Fruit fly (Drosophila melanogaster) whole organism, prepupa: ENCODE data around the gene CG34434.

ENCODE experiments used
- Blimp-1 ChIP-seq: fragments of 200-800 bp; sonication (Bioruptor generic); optimal IDR thresholded peaks from 3 replicates; lab custom pipeline; 2017; ENCODE audit warnings: missing biosample characterization, missing genetic modification characterization, mild to moderate bottlenecking, moderate library complexity, missing genetic modification reagents
- CG10631 ChIP-seq: fragments of 200-800 bp; sonication (Bioruptor generic); optimal IDR thresholded peaks from 2 replicates; lab custom pipeline; 2016; ENCODE audit warnings: missing biosample characterization, missing genetic modification characterization
- CG10669 ChIP-seq: fragments of 200-800 bp; sonication (Bioruptor generic); optimal IDR thresholded peaks from 3 replicates; lab custom pipeline; 2018; ENCODE audit warnings: missing biosample characterization, mild to moderate bottlenecking, missing genetic modification characterization, moderate library complexity
- CG11294 ChIP-seq: fragments of 200-800 bp; sonication (Bioruptor generic); IDR thresholded peaks from 2 replicates; pipeline ENCODE4 v1.3.6; 2022; ENCODE audit warnings: missing biosample characterization, missing genetic modification characterization
- CG11762 ChIP-seq: fragments of 200-800 bp; sonication (Bioruptor generic); optimal IDR thresholded peaks from 3 replicates; lab custom pipeline; 2016; ENCODE audit warnings: missing biosample characterization, missing genetic modification characterization; ENCODE audit not compliant: insufficient read depth
- CG15336 ChIP-seq: fragments of 200-800 bp; sonication (Bioruptor generic); IDR thresholded peaks from 2 replicates; pipeline ENCODE4 v1.3.6; 2022; ENCODE audit warnings: missing biosample characterization, missing genetic modification characterization
- CG1621 ChIP-seq: fragments of 200-800 bp; sonication (Bioruptor generic); optimal IDR thresholded peaks from 3 replicates; lab custom pipeline; 2018; ENCODE audit warnings: missing biosample characterization, mild to moderate bottlenecking, missing genetic modification characterization
- CG31627 ChIP-seq: fragments of 200-800 bp; sonication (Bioruptor generic); optimal IDR thresholded peaks from 3 replicates; lab custom pipeline; 2016; ENCODE audit warnings: missing biosample characterization, missing genetic modification characterization
- CG32006 ChIP-seq: fragments of 200-800 bp; sonication (Bioruptor generic); optimal IDR thresholded peaks from 3 replicates; lab custom pipeline; 2017; ENCODE audit warnings: missing biosample characterization, mild to moderate bottlenecking, missing genetic modification characterization
- CG34406 ChIP-seq: fragments of 200-800 bp; sonication (Bioruptor generic); optimal IDR thresholded peaks from 3 replicates; lab custom pipeline; 2016; ENCODE audit warnings: missing biosample characterization, missing genetic modification characterization
- CG4318 ChIP-seq: fragments of 200-800 bp; sonication (Bioruptor generic); optimal IDR thresholded peaks from 3 replicates; lab custom pipeline; 2017; ENCODE audit warnings: missing biosample characterization, mild to moderate bottlenecking, missing genetic modification characterization
- CG6163 ChIP-seq: fragments of 200-800 bp; sonication (Bioruptor generic); IDR thresholded peaks from 3 replicates; pipeline ENCODE4 v1.3.6; 2022; ENCODE audit warnings: missing biosample characterization, missing genetic modification characterization
- CG6792 ChIP-seq: fragments of 200-800 bp; sonication (Bioruptor generic); optimal IDR thresholded peaks from 3 replicates; lab custom pipeline; 2016; ENCODE audit warnings: missing biosample characterization, missing genetic modification characterization
- CG6854 ChIP-seq: fragments of 200-800 bp; sonication (Bioruptor generic); optimal IDR thresholded peaks from 2 replicates; lab custom pipeline; 2017; ENCODE audit warnings: missing biosample characterization, mild to moderate bottlenecking, missing genetic modification characterization
- CG7368 ChIP-seq: fragments of 200-800 bp; sonication (Bioruptor generic); optimal IDR thresholded peaks from 3 replicates; lab custom pipeline; 2016; ENCODE audit warnings: missing biosample characterization, missing genetic modification characterization
- CG8319 ChIP-seq: fragments of 200-800 bp; sonication (Bioruptor generic); optimal IDR thresholded peaks from 3 replicates; lab custom pipeline; 2016; ENCODE audit warnings: missing biosample characterization, missing genetic modification characterization
- CG9139 ChIP-seq: fragments of 200-800 bp; sonication (Bioruptor generic); optimal IDR thresholded peaks from 3 replicates; lab custom pipeline; 2017; ENCODE audit warnings: missing biosample characterization, mild to moderate bottlenecking, missing genetic modification characterization
- Eip78C ChIP-seq: fragments of 200-800 bp; sonication (Bioruptor generic); peaks from one replicate; lab custom pipeline; 2016; ENCODE audit warnings: missing biosample characterization, missing genetic modification characterization
- Ets21C ChIP-seq: fragments of 200-800 bp; sonication (Bioruptor generic); optimal IDR thresholded peaks from 3 replicates; lab custom pipeline; 2016; ENCODE audit warnings: missing biosample characterization, missing genetic modification characterization
- Ets96B ChIP-seq: fragments of 200-800 bp; optimal IDR thresholded peaks from 2 replicates; lab custom pipeline; 2019; ENCODE audit warnings: missing biosample characterization, mild to moderate bottlenecking, missing genetic modification characterization, moderate library complexity
- Gug ChIP-seq: fragments of 200-800 bp; sonication (Bioruptor generic); IDR thresholded peaks from 2 replicates; pipeline ENCODE4 v1.3.6; 2022; ENCODE audit warnings: missing biosample characterization, missing genetic modification characterization
- Hr39 ChIP-seq: fragments of 200-800 bp; sonication (Bioruptor generic); optimal IDR thresholded peaks from 2 replicates; lab custom pipeline; 2016; ENCODE audit warnings: missing biosample characterization, missing genetic modification characterization
- Hr4 ChIP-seq: fragments of 200-800 bp; sonication (Bioruptor generic); optimal IDR thresholded peaks from 3 replicates; lab custom pipeline; 2016; ENCODE audit warnings: missing biosample characterization, missing genetic modification characterization
- Smox ChIP-seq: fragments of 200-800 bp; sonication (Bioruptor generic); optimal IDR thresholded peaks from 3 replicates; lab custom pipeline; 2016; ENCODE audit warnings: missing biosample characterization, missing genetic modification characterization
- Sox102F ChIP-seq: fragments of 200-800 bp; sonication (Bioruptor generic); optimal IDR thresholded peaks from 2 replicates; lab custom pipeline; 2016; ENCODE audit warnings: missing biosample characterization, mild to moderate bottlenecking, missing genetic modification characterization
- Sox14 ChIP-seq: fragments of 200-800 bp; sonication (Bioruptor generic); optimal IDR thresholded peaks from 3 replicates; lab custom pipeline; 2016; ENCODE audit warnings: missing biosample characterization, missing genetic modification characterization
- achi ChIP-seq: fragments of 200-800 bp; sonication (Bioruptor generic); optimal IDR thresholded peaks from 3 replicates; lab custom pipeline; 2016; ENCODE audit warnings: missing biosample characterization, missing genetic modification characterization
- dac ChIP-seq: fragments of 200-800 bp; sonication (Bioruptor generic); optimal IDR thresholded peaks from 2 replicates; lab custom pipeline; 2017; ENCODE audit warnings: missing biosample characterization, mild to moderate bottlenecking, missing genetic modification characterization
- esn ChIP-seq: fragments of 200-800 bp; sonication (Bioruptor generic); optimal IDR thresholded peaks from 2 replicates; lab custom pipeline; 2016; ENCODE audit warnings: missing biosample characterization, mild to moderate bottlenecking, missing genetic modification characterization, moderate library complexity
- fd59A ChIP-seq: fragments of 200-800 bp; sonication (Bioruptor generic); optimal IDR thresholded peaks from 2 replicates; lab custom pipeline; 2017; ENCODE audit warnings: missing biosample characterization, mild to moderate bottlenecking, missing genetic modification characterization, missing genetic modification reagents
- fd85E ChIP-seq: fragments of 200-800 bp; sonication (Bioruptor generic); optimal IDR thresholded peaks from 3 replicates; lab custom pipeline; 2016; ENCODE audit warnings: missing biosample characterization, missing genetic modification characterization
- fkh ChIP-seq: fragments of 200-800 bp; sonication (Bioruptor generic); optimal IDR thresholded peaks from 3 replicates; lab custom pipeline; 2017; ENCODE audit warnings: missing biosample characterization, mild to moderate bottlenecking, missing genetic modification characterization, moderate library complexity
- lz ChIP-seq: fragments of 200-800 bp; sonication (Bioruptor generic); optimal IDR thresholded peaks from 3 replicates; lab custom pipeline; 2016; ENCODE audit warnings: missing biosample characterization, missing genetic modification characterization
- pdm3 ChIP-seq: fragments of 200-800 bp; sonication (Bioruptor generic); optimal IDR thresholded peaks from 3 replicates; lab custom pipeline; 2016; ENCODE audit warnings: missing biosample characterization, missing genetic modification characterization
- ss ChIP-seq, 2 experiments: fragments of 200-800 bp; sonication (Bioruptor generic); optimal IDR thresholded peaks; 2 replicates in 1 of 2; 3 replicates in 1 of 2; lab custom pipeline; 2017 to 2018; ENCODE audit warnings: mild to moderate bottlenecking in 2 of 2, missing biosample characterization in 2 of 2, missing genetic modification characterization in 2 of 2, moderate library complexity in 1 of 2
- svp ChIP-seq: fragments of 200-800 bp; sonication (Bioruptor generic); peaks from one replicate; lab custom pipeline; 2016; ENCODE audit warnings: missing biosample characterization, missing genetic modification characterization
- vri ChIP-seq: fragments of 200-800 bp; sonication (Bioruptor generic); optimal IDR thresholded peaks from 3 replicates; lab custom pipeline; 2016; ENCODE audit warnings: missing biosample characterization, mild to moderate bottlenecking, missing genetic modification characterization

Gene CG34434

dm6 chrX:5608472-5608871 is 7.7 kb downstream of the CG34434 start (continued):
- TF ChIP-seq Ets96B, result no peak
- TF ChIP-seq fkh (GFP tag; lab: Kevin White, UChicago), result no peak
- TF ChIP-seq vri (GFP tag; lab: Kevin White, UChicago), result no peak
- peak; percentile 67 for TF ChIP-seq CG31627 (GFP tag; lab: Kevin White, UChicago)
- no peak for TF ChIP-seq fd59A (GFP tag; lab: Kevin White, UChicago)
- no peak for TF ChIP-seq CG9139 (GFP tag; lab: Kevin White, UChicago)
- peak; percentile 79 for TF ChIP-seq Hr39 (GFP tag; lab: Kevin White, UChicago)
- TF ChIP-seq svp (GFP tag; lab: Kevin White, UChicago), result peak; percentile 89
- peak; percentile 48 for TF ChIP-seq achi (GFP tag; lab: Kevin White, UChicago)
- peak; percentile 76 for TF ChIP-seq lz (GFP tag; lab: Kevin White, UChicago)
- peak; percentile 68 for TF ChIP-seq Eip78C (GFP tag; lab: Kevin White, UChicago)
- TF ChIP-seq CG10669 (GFP tag; lab: Kevin White, UChicago), result no peak
- TF ChIP-seq CG11294 (GFP tag; lab: Robert Waterston, UW), result no peak
- peak; percentile 53 for TF ChIP-seq pdm3 (GFP tag; lab: Kevin White, UChicago)
- TF ChIP-seq dac (GFP tag; lab: Kevin White, UChicago), result peak; percentile 53
- TF ChIP-seq CG6854 (GFP tag; lab: Kevin White, UChicago), result no peak
- peak; percentile 26 for TF ChIP-seq Sox14 (GFP tag; lab: Kevin White, UChicago)
- no peak for TF ChIP-seq CG1621 (tag; lab: Kevin White, UChicago)
- no peak for TF ChIP-seq CG8319 (GFP tag; lab: Kevin White, UChicago)
- TF ChIP-seq CG7368 (GFP tag; lab: Kevin White, UChicago), result peak; percentile 26
- TF ChIP-seq, all 60 proteins: peak for 32

- TF ChIP-seq ss (GFP tag; optimal IDR thresholded peaks at IDR 0.05; lab: Kevin White, UChicago) (no peak), CG9139 (GFP tag; lab: Kevin White, UChicago) (no peak), svp (GFP tag; lab: Kevin White, UChicago) (no peak), CG32006 (GFP tag; lab: Kevin White, UChicago) (no peak), CG4318 (GFP tag; lab: Kevin White, UChicago) (no peak), Blimp-1 (GFP tag; lab: Kevin White, UChicago) (no peak), CG31627 (GFP tag; lab: Kevin White, UChicago) (no peak), CG6163 (GFP tag; lab: Robert Waterston, UW) (no peak)
Observed at dm6 chrX:5607647-5608046, 8.5 kb downstream of the CG34434 start.

dm6 chrX:5606324-5606723 is 9.8 kb downstream of the CG34434 start:
- TF ChIP-seq Hr4 (GFP tag; lab: Kevin White, UChicago) (no peak), CG34406 (no peak), CG1621 (tag; lab: Kevin White, UChicago) (no peak), esn (GFP tag; lab: Kevin White, UChicago) (no peak), CG8319 (GFP tag; lab: Kevin White, UChicago) (no peak), CG6163 (GFP tag; lab: Robert Waterston, UW) (no peak), fkh (GFP tag; lab: Kevin White, UChicago) (no peak), CG6792 (no peak), Sox102F (GFP tag; lab: Kevin White, UChicago) (no peak), CG15336 (no peak), fd85E (GFP tag; lab: Kevin White, UChicago) (no peak), Blimp-1 (GFP tag; lab: Kevin White, UChicago) (no peak), CG11762 (GFP tag; lab: Kevin White, UChicago) (no peak), CG31627 (GFP tag; lab: Kevin White, UChicago) (no peak), Ets96B (no peak), Smox (no peak), CG7368 (GFP tag; lab: Kevin White, UChicago) (no peak), Ets21C (no peak), Gug (GFP tag; lab: Robert Waterston, UW) (no peak), CG10631 (GFP tag; lab: Kevin White, UChicago) (no peak)
- TF ChIP-seq, all 60 proteins: peak for 0
